Fruit fly (Drosophila melanogaster): ENCODE data around the gene ImpE1.

- no peak for TF ChIP-seq Sin3A (optimal IDR thresholded peaks at IDR 0.05)
- no peak for TF ChIP-seq Myc (optimal IDR thresholded peaks at IDR 0.05)
- TF ChIP-seq h (optimal IDR thresholded peaks at IDR 0.05), result no peak
Measured at dm6 chr3L:8372035-8372434, at the start of gene ImpE1.
